Fruit fly (Drosophila melanogaster): ENCODE data around the gene CG11756.

Gene CG11756

dm6 chrX:11367783-11368509, 20.0 kb downstream of the CG11756 start, which contains the start of the genes hop and Tim8 (continued):
- TF ChIP-seq HLH4C (GFP tag; IDR thresholded peaks at IDR 0.05; ENCODE audit: partially characterized antibody) (peak; percentile 97), peb (GFP tag; IDR thresholded peaks at IDR 0.05) (no peak), CoRest (tag; optimal IDR thresholded peaks at IDR 0.05) (peak; percentile 19), bcd (GFP tag; optimal IDR thresholded peaks at IDR 0.05) (no peak), bigmax (GFP tag; optimal IDR thresholded peaks at IDR 0.05) (peak; percentile 94), wdn (GFP tag; IDR thresholded peaks at IDR 0.05) (no peak), ase (GFP tag; IDR thresholded peaks at IDR 0.05) (no peak), MBD-R2 (GFP tag; IDR thresholded peaks at IDR 0.05) (peak; percentile 24; the same call in 1 of the 2 replicates), sna (GFP tag; IDR thresholded peaks at IDR 0.05; ENCODE audit: partially characterized antibody) (peak; percentile 88), ro (GFP tag; IDR thresholded peaks at IDR 0.05) (no peak), E2f1 (GFP tag; IDR thresholded peaks at IDR 0.05) (no peak), Myb (GFP tag; optimal IDR thresholded peaks at IDR 0.05) (no peak), Nf-YA (GFP tag; IDR thresholded peaks at IDR 0.05) (no peak), Fer2 (tag; optimal IDR thresholded peaks at IDR 0.05) (no peak), lola (GFP tag; optimal IDR thresholded peaks at IDR 0.05) (peak in 1 of 3 experiments; percentile 5), CG13123 (GFP tag; optimal IDR thresholded peaks at IDR 0.05) (no peak), Ravus (GFP tag; IDR thresholded peaks at IDR 0.05) (no peak), CG4730 (GFP tag; IDR thresholded peaks at IDR 0.05) (no peak), CG18476 (GFP tag; optimal IDR thresholded peaks at IDR 0.05) (no peak), bsh (GFP tag; optimal IDR thresholded peaks at IDR 0.05) (no peak), nmo (GFP tag; optimal IDR thresholded peaks at IDR 0.05) (peak; percentile 24), usp (GFP tag; optimal IDR thresholded peaks at IDR 0.05) (no peak), CG7963 (GFP tag; IDR thresholded peaks at IDR 0.05; ENCODE audit: partially characterized antibody) (peak; percentile 93), CG12299 (tag; optimal IDR thresholded peaks at IDR 0.05) (no peak), CG32772 (GFP tag; IDR thresholded peaks at IDR 0.05) (no peak), dm (GFP tag; optimal IDR thresholded peaks at IDR 0.05) (peak; percentile 46), CG11456 (GFP tag; IDR thresholded peaks at IDR 0.05) (no peak), chm (GFP tag; IDR thresholded peaks at IDR 0.05) (no peak), CG14710 (tag; optimal IDR thresholded peaks at IDR 0.05) (peak; percentile 63), CG6765 (GFP tag; optimal IDR thresholded peaks at IDR 0.05) (no peak), corto (GFP tag; optimal IDR thresholded peaks at IDR 0.05) (no peak), sens (GFP tag) (peak; percentile 71), Poxn (GFP tag; IDR thresholded peaks at IDR 0.05) (no peak), CG6254 (GFP tag; optimal IDR thresholded peaks at IDR 0.05) (no peak), jigr1 (GFP tag; IDR thresholded peaks at IDR 0.05) (no peak), CG12219 (GFP tag; optimal IDR thresholded peaks at IDR 0.05) (no peak), BEAF-32 (GFP tag; optimal IDR thresholded peaks at IDR 0.05) (peak; percentile 91), salm (tag; optimal IDR thresholded peaks at IDR 0.05) (no peak), wor (GFP tag; IDR thresholded peaks at IDR 0.05) (no peak), h (optimal IDR thresholded peaks at IDR 0.05) (no peak), Eip74EF (GFP tag; optimal IDR thresholded peaks at IDR 0.05) (no peak)

dm6 chrX:11369374-11369773, 21.5 kb downstream of the CG11756 start, which contains the start of gene dlg1:
dlg1 (plus strand) TSS chrX:11369665.
- no peak for TF ChIP-seq aop (GFP tag; IDR thresholded peaks at IDR 0.05)
- TF ChIP-seq CG1024 (GFP tag; IDR thresholded peaks at IDR 0.05), result no peak
- no peak for TF ChIP-seq CG9215 (GFP tag; IDR thresholded peaks at IDR 0.05)
- TF ChIP-seq Hr3 (GFP tag; optimal IDR thresholded peaks at IDR 0.05), result no peak
- TF ChIP-seq Scr (GFP tag; IDR thresholded peaks at IDR 0.05; ENCODE audit: partially characterized antibody), result peak; percentile 80
- TF ChIP-seq row (GFP tag; IDR thresholded peaks at IDR 0.05), result peak; percentile 33; the same call in 1 of the 3 replicates
- no peak for TF ChIP-seq CG10274 (GFP tag; optimal IDR thresholded peaks at IDR 0.05)
- no peak for TF ChIP-seq Gsc (GFP tag; IDR thresholded peaks at IDR 0.05)
- TF ChIP-seq lilli (GFP tag; optimal IDR thresholded peaks at IDR 0.05), result peak; percentile 8
- TF ChIP-seq CG10565 (GFP tag; optimal IDR thresholded peaks at IDR 0.05), result no peak
- peak; percentile 53 for TF ChIP-seq bigmax (GFP tag; optimal IDR thresholded peaks at IDR 0.05)
- no peak for TF ChIP-seq org-1 (GFP tag; optimal IDR thresholded peaks at IDR 0.05)
- TF ChIP-seq pita (GFP tag; optimal IDR thresholded peaks at IDR 0.05), result no peak
